Worm (Caenorhabditis elegans): ENCODE measurements around the gene cyp-34A2.

cyp-34A2 gene

DNA sequence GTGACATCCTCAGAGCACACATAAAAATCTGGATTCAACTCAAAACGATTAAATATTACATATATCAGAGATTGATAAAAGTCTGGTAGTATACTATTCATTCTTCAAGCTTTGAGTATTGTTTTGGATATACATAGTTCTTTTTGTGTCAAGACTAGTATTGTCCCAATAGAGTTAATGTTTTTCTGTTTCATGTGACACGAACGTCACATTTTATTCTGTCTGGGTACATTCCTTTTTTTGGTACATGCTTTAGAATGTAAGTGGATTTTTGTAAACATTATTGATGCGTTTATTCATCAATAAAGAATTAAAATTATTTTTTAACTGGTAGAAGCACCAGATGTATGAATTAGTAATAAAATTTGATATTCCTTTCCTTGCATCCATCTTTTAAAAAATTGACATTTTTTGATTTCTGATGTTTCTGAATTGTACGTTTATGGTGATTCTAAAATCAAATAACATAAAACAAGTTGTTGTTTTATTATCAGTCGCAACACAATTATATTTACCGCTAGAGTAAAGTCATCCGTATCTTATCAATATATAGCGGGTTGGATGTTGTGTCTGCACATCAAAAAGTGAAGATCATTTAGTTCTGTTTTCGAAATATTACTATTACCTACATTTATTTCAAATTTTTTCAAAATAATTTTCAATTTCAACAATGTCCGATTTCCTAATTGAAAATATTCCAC, 25.1 kb upstream of the cyp-34A2 start, which contains the start of the genes srt-22 and nhr-246:
TSS of gene srt-22 (minus strand) at position 101 of the 701 bp plus-strand sequence.
TSS of gene nhr-246 (plus strand) at position 651 of the 701 bp plus-strand sequence.
- TF ChIP-seq snpc-1.3 (tag; optimal IDR thresholded peaks at IDR 0.05; ENCODE audit: insufficient read depth) (no peak), B0261.1 (tag; optimal IDR thresholded peaks at IDR 0.05) (no peak), F33H1.4 (GFP tag; IDR thresholded peaks at IDR 0.05) (no peak), dpff-1 (tag; optimal IDR thresholded peaks at IDR 0.05) (no peak), chd-7 (tag; optimal IDR thresholded peaks at IDR 0.05) (no peak), lir-1 (GFP tag; conservative IDR thresholded peaks at IDR 0.05) (no peak), F49E8.2 (tag; optimal IDR thresholded peaks at IDR 0.05; ENCODE audit: insufficient read depth) (no peak), efl-1 (GFP tag; optimal IDR thresholded peaks at IDR 0.05) (no peak), ceh-40 (GFP tag; IDR thresholded peaks at IDR 0.05) (no peak), sea-2 (GFP tag; IDR thresholded peaks at IDR 0.05) (no peak), ztf-25 (GFP tag; IDR thresholded peaks at IDR 0.05) (no peak)

DNA sequence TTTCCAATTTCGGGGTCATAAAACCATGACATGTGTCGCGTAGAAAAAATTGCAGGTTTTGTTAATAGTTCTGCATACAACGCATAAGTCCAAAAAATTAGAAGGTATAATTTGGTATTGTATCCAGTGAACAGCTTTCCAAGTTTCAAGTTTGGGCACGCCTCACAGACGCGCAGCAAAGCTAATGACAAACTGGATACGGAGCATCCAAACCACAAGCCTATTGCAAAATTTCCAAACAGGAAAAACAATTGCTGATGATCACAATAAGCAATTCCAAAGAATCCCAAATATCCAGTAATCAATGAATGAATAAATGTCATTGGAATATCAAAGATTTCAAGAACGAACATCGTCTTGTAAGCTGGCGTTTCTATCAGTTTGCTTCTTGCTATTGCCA, 22.6 kb upstream of the cyp-34A2 start:
- no peak for TF ChIP-seq sdz-38 (tag; optimal IDR thresholded peaks at IDR 0.05)
- TF ChIP-seq lir-1 (GFP tag; conservative IDR thresholded peaks at IDR 0.05): no peak
- TF ChIP-seq Y95B8A.8 (GFP tag; IDR thresholded peaks at IDR 0.05): no peak
- no peak for TF ChIP-seq tbx-9 (tag; optimal IDR thresholded peaks at IDR 0.05; ENCODE audit: borderline replicate concordance)
- TF ChIP-seq dpl-1 (GFP tag; optimal IDR thresholded peaks at IDR 0.05): no peak
- TF ChIP-seq Y79H2A.3 (GFP tag; conservative IDR thresholded peaks at IDR 0.05): no peak
- no peak for TF ChIP-seq hlh-12 (tag; optimal IDR thresholded peaks at IDR 0.05)
- no peak for TF ChIP-seq athp-1 (tag; optimal IDR thresholded peaks at IDR 0.05)
- TF ChIP-seq ama-1 (optimal IDR thresholded peaks at IDR 0.05): no peak
- no peak for TF ChIP-seq ama-1 (GFP tag; optimal IDR thresholded peaks at IDR 0.05)
- TF ChIP-seq pha-4 (tag; optimal IDR thresholded peaks at IDR 0.05): no peak
- TF ChIP-seq ztf-28 (GFP tag; IDR thresholded peaks at IDR 0.05): no peak
- no peak for TF ChIP-seq pbrm-1 (GFP tag; IDR thresholded peaks at IDR 0.05)

DNA sequence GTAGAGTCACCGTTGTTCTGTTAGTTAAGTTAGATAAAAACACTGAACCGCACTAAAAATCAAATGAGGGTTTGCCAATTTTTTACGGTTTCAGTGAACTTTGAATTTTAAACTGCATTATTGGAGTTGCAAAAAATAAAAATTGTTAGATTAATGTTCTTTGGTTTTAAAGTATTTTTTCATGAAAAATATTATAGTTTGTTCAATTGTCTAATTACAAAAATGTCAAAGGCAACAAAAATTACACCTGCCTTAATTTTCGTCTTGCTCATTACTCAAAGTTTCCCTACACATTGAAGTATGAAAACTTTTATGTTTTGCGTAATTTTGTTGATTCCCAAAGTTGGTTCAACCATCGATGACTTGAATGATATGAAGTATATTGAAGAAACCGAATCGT, 19.9 kb upstream of the cyp-34A2 start, which contains the start of gene irld-62:
TSS of gene irld-62 (plus strand) at position 301 of the 400 bp plus-strand sequence.
- TF ChIP-seq F37B4.10 (GFP tag; IDR thresholded peaks at IDR 0.05) (no peak), chd-7 (tag; optimal IDR thresholded peaks at IDR 0.05) (no peak), cebp-1 (GFP tag; IDR thresholded peaks at IDR 0.05) (no peak), cebp-1 (tag; optimal IDR thresholded peaks at IDR 0.05) (no peak), xnd-1 (tag; optimal IDR thresholded peaks at IDR 0.05) (no peak), F49E8.2 (tag; optimal IDR thresholded peaks at IDR 0.05; ENCODE audit: insufficient read depth) (no peak), hrde-1 (tag; optimal IDR thresholded peaks at IDR 0.05; ENCODE audit: borderline replicate concordance) (no peak), nfya-2 (GFP tag; IDR thresholded peaks at IDR 0.05) (no peak), tbx-9 (tag; optimal IDR thresholded peaks at IDR 0.05; ENCODE audit: borderline replicate concordance) (no peak), efl-1 (GFP tag; optimal IDR thresholded peaks at IDR 0.05) (no peak), snpc-4 (GFP tag; optimal IDR thresholded peaks at IDR 0.05) (no peak), snpc-4 (tag; optimal IDR thresholded peaks at IDR 0.05) (no peak), pbrm-1 (GFP tag; IDR thresholded peaks at IDR 0.05) (no peak), nhr-27 (tag; optimal IDR thresholded peaks at IDR 0.05) (no peak), Y67H2A.10 (GFP tag; conservative IDR thresholded peaks at IDR 0.05) (no peak), attf-3 (GFP tag; conservative IDR thresholded peaks at IDR 0.05) (no peak), F52B5.7 (tag; optimal IDR thresholded peaks at IDR 0.05) (no peak), lin-35 (GFP tag; optimal IDR thresholded peaks at IDR 0.05) (no peak), athp-1 (tag; optimal IDR thresholded peaks at IDR 0.05) (no peak), Y53G8AR.9 (GFP tag; conservative IDR thresholded peaks at IDR 0.05) (no peak)

Data from whole organism, young adult.